ENCODE assay signal across 3 fruit fly cellular contexts in genomic region chr2L:14259783-14260182, dm6.
A peak's percentile ranks its signal among the peaks of the same experiment; 100 is the strongest.
TF ChIP-seq lines count a peak whose summit lies in the region.

No protein-coding gene starts in this region.

- TF ChIP-seq CTCF in whole organism, embryonic (GFP tag; optimal IDR thresholded peaks at IDR 0.05; lab: Kevin White, UChicago), result no peak

TF ChIP-seq in whole organism, embryonic, 481 proteins besides CTCF, POLR2A, EP300 and RAD21 (continues in another document):
- no peak for TF ChIP-seq CG17359 (tag; optimal IDR thresholded peaks at IDR 0.05; lab: Kevin White, UChicago)
- TF ChIP-seq Dad (GFP tag; optimal IDR thresholded peaks at IDR 0.05; lab: Kevin White, UChicago), result no peak
- TF ChIP-seq CG10431 (GFP tag; optimal IDR thresholded peaks at IDR 0.05; lab: Kevin White, UChicago), result no peak
- no peak for TF ChIP-seq CG4282 (GFP tag; optimal IDR thresholded peaks at IDR 0.05; lab: Kevin White, UChicago)
- TF ChIP-seq Poxn (GFP tag; IDR thresholded peaks at IDR 0.05; lab: Robert Waterston, UW), result no peak
- peak; percentile 19 for TF ChIP-seq D19B (GFP tag; optimal IDR thresholded peaks at IDR 0.05; lab: Kevin White, UChicago)
- TF ChIP-seq sens (GFP tag; lab: Kevin White, UChicago), result peak; percentile 39
- TF ChIP-seq cg (GFP tag; optimal IDR thresholded peaks at IDR 0.05; lab: Kevin White, UChicago), result no peak
- no peak for TF ChIP-seq Lim3 (GFP tag; IDR thresholded peaks at IDR 0.05; lab: Robert Waterston, UW)
- no peak for TF ChIP-seq bbx (GFP tag; IDR thresholded peaks at IDR 0.05; lab: Robert Waterston, UW; ENCODE audit: partially characterized antibody)
- TF ChIP-seq corto (GFP tag; optimal IDR thresholded peaks at IDR 0.05; lab: Kevin White, UChicago), result no peak
- TF ChIP-seq PHDP (tag; optimal IDR thresholded peaks at IDR 0.05; lab: Kevin White, UChicago), result no peak
- TF ChIP-seq CG3995 (GFP tag; optimal IDR thresholded peaks at IDR 0.05; lab: Kevin White, UChicago), result no peak
- no peak for TF ChIP-seq nerfin-2 (GFP tag; IDR thresholded peaks at IDR 0.05; lab: Robert Waterston, UW; ENCODE audit: partially characterized antibody)
- no peak for TF ChIP-seq prd (optimal IDR thresholded peaks at IDR 0.05; lab: Kevin White, UChicago)
- peak; percentile 44; the same call in 2 of the 3 replicates for TF ChIP-seq prd (GFP tag; IDR thresholded peaks at IDR 0.05; lab: Robert Waterston, UW)
- TF ChIP-seq Awh (GFP tag; IDR thresholded peaks at IDR 0.05; lab: Robert Waterston, UW), result no peak
- TF ChIP-seq Rfx (GFP tag; IDR thresholded peaks at IDR 0.05; lab: Robert Waterston, UW), result no peak
- no peak for TF ChIP-seq amos (GFP tag; IDR thresholded peaks at IDR 0.05; lab: Robert Waterston, UW; ENCODE audit: partially characterized antibody)
- no peak for TF ChIP-seq nmo (GFP tag; optimal IDR thresholded peaks at IDR 0.05; lab: Kevin White, UChicago)
- no peak for TF ChIP-seq Eip74EF (GFP tag; optimal IDR thresholded peaks at IDR 0.05; lab: Kevin White, UChicago)
- no peak for TF ChIP-seq CG10959 (GFP tag; IDR thresholded peaks at IDR 0.05; lab: Robert Waterston, UW)
- TF ChIP-seq Elba2 (GFP tag; optimal IDR thresholded peaks at IDR 0.05; lab: Kevin White, UChicago), result no peak
- no peak for TF ChIP-seq CG3726 (GFP tag; IDR thresholded peaks at IDR 0.05; lab: Robert Waterston, UW)
- peak in 1 of 2 experiments; percentile 7 for TF ChIP-seq bsh (GFP tag; optimal IDR thresholded peaks at IDR 0.05; lab: Kevin White, UChicago)
- no peak for TF ChIP-seq fd3F (GFP tag; optimal IDR thresholded peaks at IDR 0.05; lab: Kevin White, UChicago)
- TF ChIP-seq Six4 (GFP tag; optimal IDR thresholded peaks at IDR 0.05; lab: Kevin White, UChicago), result no peak
- TF ChIP-seq CG9797 (GFP tag; optimal IDR thresholded peaks at IDR 0.05; lab: Kevin White, UChicago), result no peak
- TF ChIP-seq CG11695 (GFP tag; IDR thresholded peaks at IDR 0.05; lab: Robert Waterston, UW), result 0 out of 3 replicates have a peak, but pooled peaks have one; percentile 8
- TF ChIP-seq Dbx (GFP tag; IDR thresholded peaks at IDR 0.05; lab: Robert Waterston, UW), result no peak
- no peak for TF ChIP-seq Hmx (GFP tag; optimal IDR thresholded peaks at IDR 0.05; lab: Kevin White, UChicago)

TF ChIP-seq in whole organism, prepupa, 60 proteins besides CTCF, POLR2A, EP300 and RAD21:
- peak; percentile 20 for TF ChIP-seq Sox14 (GFP tag; optimal IDR thresholded peaks at IDR 0.05; lab: Kevin White, UChicago)
- TF ChIP-seq CG10631 (GFP tag; optimal IDR thresholded peaks at IDR 0.05; lab: Kevin White, UChicago), result peak; percentile 52
- TF ChIP-seq CG10669 (GFP tag; optimal IDR thresholded peaks at IDR 0.05; lab: Kevin White, UChicago), result no peak
- TF ChIP-seq CG6276 (GFP tag; optimal IDR thresholded peaks at IDR 0.05; lab: Kevin White, UChicago), result peak; percentile 64
- TF ChIP-seq CG3919 (GFP tag; optimal IDR thresholded peaks at IDR 0.05; lab: Kevin White, UChicago), result peak; percentile 46
- peak; percentile 75 for TF ChIP-seq CG8119 (GFP tag; IDR thresholded peaks at IDR 0.05; lab: Robert Waterston, UW)
- TF ChIP-seq CG4318 (GFP tag; optimal IDR thresholded peaks at IDR 0.05; lab: Kevin White, UChicago), result peak; percentile 12
- TF ChIP-seq Hr39 (GFP tag; optimal IDR thresholded peaks at IDR 0.05; lab: Kevin White, UChicago), result no peak
- peak; percentile 42 for TF ChIP-seq OdsH (GFP tag; optimal IDR thresholded peaks at IDR 0.05; lab: Kevin White, UChicago)
- TF ChIP-seq CG6163 (GFP tag; IDR thresholded peaks at IDR 0.05; lab: Robert Waterston, UW), result peak; percentile 68; the same call in 2 of the 3 replicates
- no peak for TF ChIP-seq esn (GFP tag; optimal IDR thresholded peaks at IDR 0.05; lab: Kevin White, UChicago)
- peak; percentile 18 for TF ChIP-seq Eip75B (GFP tag; optimal IDR thresholded peaks at IDR 0.05; lab: Kevin White, UChicago)
- TF ChIP-seq Sox15 (GFP tag; optimal IDR thresholded peaks at IDR 0.05; lab: Kevin White, UChicago), result no peak
- peak; percentile 68 for TF ChIP-seq CG32006 (GFP tag; optimal IDR thresholded peaks at IDR 0.05; lab: Kevin White, UChicago)
- no peak for TF ChIP-seq CG1621 (tag; optimal IDR thresholded peaks at IDR 0.05; lab: Kevin White, UChicago)
- TF ChIP-seq Eip78C (GFP tag; lab: Kevin White, UChicago), result peak; percentile 63
- peak; percentile 70 for TF ChIP-seq CG15336 (GFP tag; IDR thresholded peaks at IDR 0.05; lab: Robert Waterston, UW)
- TF ChIP-seq CG11294 (GFP tag; IDR thresholded peaks at IDR 0.05; lab: Robert Waterston, UW), result 0 out of 2 replicates have a peak, but pooled peaks have one; percentile 17
- TF ChIP-seq achi (GFP tag; optimal IDR thresholded peaks at IDR 0.05; lab: Kevin White, UChicago), result peak; percentile 54
- peak; percentile 77 for TF ChIP-seq eg (GFP tag; IDR thresholded peaks at IDR 0.05; lab: Robert Waterston, UW)
- peak; percentile 37 for TF ChIP-seq pdm3 (GFP tag; optimal IDR thresholded peaks at IDR 0.05; lab: Kevin White, UChicago)
- TF ChIP-seq acj6 (GFP tag; optimal IDR thresholded peaks at IDR 0.05; lab: Kevin White, UChicago), result peak; percentile 29
- peak; percentile 41; the same call in 1 of the 2 replicates for TF ChIP-seq Gug (GFP tag; IDR thresholded peaks at IDR 0.05; lab: Robert Waterston, UW)
- peak; percentile 14 for TF ChIP-seq Hr4 (GFP tag; optimal IDR thresholded peaks at IDR 0.05; lab: Kevin White, UChicago)
- peak; percentile 3 for TF ChIP-seq net (GFP tag; optimal IDR thresholded peaks at IDR 0.05; lab: Kevin White, UChicago)
- no peak for TF ChIP-seq CG3032 (tag; optimal IDR thresholded peaks at IDR 0.05; lab: Kevin White, UChicago)

TF ChIP-seq in whole organism, pupa, 21 proteins besides CTCF, POLR2A, EP300 and RAD21:
- peak; percentile 22 for TF ChIP-seq Pif1B (GFP tag; optimal IDR thresholded peaks at IDR 0.05; lab: Kevin White, UChicago)
- peak; percentile 25 for TF ChIP-seq CG17806 (tag; optimal IDR thresholded peaks at IDR 0.05; lab: Kevin White, UChicago)
- no peak for TF ChIP-seq gl (tag; optimal IDR thresholded peaks at IDR 0.05; lab: Kevin White, UChicago)
- TF ChIP-seq CG34367 (tag; optimal IDR thresholded peaks at IDR 0.05; lab: Kevin White, UChicago), result no peak
- no peak for TF ChIP-seq D1 (tag; optimal IDR thresholded peaks at IDR 0.05; lab: Kevin White, UChicago)
- no peak for TF ChIP-seq CG15710 (tag; optimal IDR thresholded peaks at IDR 0.05; lab: Kevin White, UChicago)
- peak; percentile 77 for TF ChIP-seq Ets98B (GFP tag; IDR thresholded peaks at IDR 0.05; lab: Robert Waterston, UW)
- TF ChIP-seq EcR (GFP tag; optimal IDR thresholded peaks at IDR 0.05; lab: Kevin White, UChicago), result no peak
- TF ChIP-seq CG12605 (GFP tag; IDR thresholded peaks at IDR 0.05; lab: Robert Waterston, UW), result no peak; the same call in 1 of the 2 replicates
- TF ChIP-seq CG10348 (GFP tag; IDR thresholded peaks at IDR 0.05; lab: Robert Waterston, UW), result no peak
- peak; percentile 29 for TF ChIP-seq Pif1A (GFP tag; optimal IDR thresholded peaks at IDR 0.05; lab: Kevin White, UChicago)
- peak; percentile 82 for TF ChIP-seq CG14655 (GFP tag; optimal IDR thresholded peaks at IDR 0.05; lab: Kevin White, UChicago)
- no peak for TF ChIP-seq Snoo (tag; optimal IDR thresholded peaks at IDR 0.05; lab: Kevin White, UChicago)
- no peak for TF ChIP-seq CG8159 (tag; optimal IDR thresholded peaks at IDR 0.05; lab: Kevin White, UChicago)
- TF ChIP-seq fd96Ca (GFP tag; IDR thresholded peaks at IDR 0.05; lab: Robert Waterston, UW), result no peak
- TF ChIP-seq CG9948 (tag; optimal IDR thresholded peaks at IDR 0.05; lab: Kevin White, UChicago), result peak; percentile 42
- no peak for TF ChIP-seq rn (GFP tag; IDR thresholded peaks at IDR 0.05; lab: Robert Waterston, UW)
- peak; percentile 50; the same call in 1 of the 2 replicates for TF ChIP-seq CG32121 (GFP tag; IDR thresholded peaks at IDR 0.05; lab: Robert Waterston, UW)
- TF ChIP-seq CG8301 (tag; optimal IDR thresholded peaks at IDR 0.05; lab: Kevin White, UChicago), result peak; percentile 78
- no peak for TF ChIP-seq CG13204 (GFP tag; optimal IDR thresholded peaks at IDR 0.05; lab: Kevin White, UChicago)
- TF ChIP-seq CG4496 (GFP tag; IDR thresholded peaks at IDR 0.05; lab: Robert Waterston, UW), result peak; percentile 66; the same call in 1 of the 3 replicates

Comparison
In these comparisons a context has a peak if more than half of its experiments do, and no peak if none do; other contexts are left out.
1. Of the 7 proteins assayed by ChIP-seq in both whole organism, embryonic and whole organism, prepupa: peak only in whole organism, embryonic: none; only in whole organism, prepupa: Gug; in both: none; in neither: 6.